Fruit fly (Drosophila melanogaster): ENCODE results near the gene CG10068.

dm6 chr3R:7085455-7085854 is 42.4 kb downstream of the CG10068 start:
- TF ChIP-seq CTCF (optimal IDR thresholded peaks at IDR 0.05) (no peak), CG8478 (optimal IDR thresholded peaks at IDR 0.05) (no peak)

Measured in S2 (cell line).